Fruit fly (Drosophila melanogaster) whole organism, embryonic: ENCODE measurements around the gene PIP82.

Source experiments
- Ada2b ChIP-seq: fragments of 200-800 bp; sonication (Bioruptor generic); IDR thresholded peaks from 2 replicates; pipeline ENCODE4 v1.3.6; 2022; ENCODE audit warnings: missing biosample characterization, missing genetic modification characterization
- Atf6 ChIP-seq: fragments of 200-800 bp; sonication (Bioruptor generic); IDR thresholded peaks from 2 replicates; pipeline ENCODE4 v1.3.6; 2022; ENCODE audit warnings: missing biosample characterization, missing genetic modification characterization
- CG10462 ChIP-seq: fragments of 200-800 bp; sonication (Bioruptor generic); optimal IDR thresholded peaks from 2 replicates; lab custom pipeline; 2016; ENCODE audit warnings: missing biosample characterization, missing genetic modification characterization
- CG11093 ChIP-seq: fragments of 200-800 bp; sonication (Bioruptor generic); IDR thresholded peaks from 3 replicates; pipeline ENCODE4 v1.3.6; 2022; ENCODE audit warnings: missing biosample characterization, missing genetic modification characterization
- CG12391 ChIP-seq: fragments of 200-800 bp; sonication (Bioruptor generic); optimal IDR thresholded peaks from 3 replicates; lab custom pipeline; 2018; ENCODE audit warnings: missing biosample characterization, mild to moderate bottlenecking, missing genetic modification characterization, moderate library complexity
- CG12942 ChIP-seq: fragments of 200-800 bp; sonication (Bioruptor generic); optimal IDR thresholded peaks from 3 replicates; lab custom pipeline; 2016; ENCODE audit warnings: missing biosample characterization, missing genetic modification characterization
- CG13775 ChIP-seq: fragments of 200-800 bp; sonication (Bioruptor generic); optimal IDR thresholded peaks from 3 replicates; lab custom pipeline; 2017; ENCODE audit warnings: missing biosample characterization, mild to moderate bottlenecking, missing genetic modification characterization
- CG14860 ChIP-seq: fragments of 200-800 bp; sonication (Bioruptor generic); IDR thresholded peaks from 3 replicates; pipeline ENCODE4 v1.3.6; 2022; ENCODE audit warnings: missing biosample characterization, missing genetic modification characterization; ENCODE audit not compliant: partially characterized antibody
- CG15011 ChIP-seq: fragments of 200-800 bp; sonication (Bioruptor generic); optimal IDR thresholded peaks from 3 replicates; lab custom pipeline; 2018; ENCODE audit warnings: missing biosample characterization, mild to moderate bottlenecking, missing genetic modification characterization
- CG15696 ChIP-seq: fragments of 200-800 bp; sonication (Bioruptor generic); optimal IDR thresholded peaks from 2 replicates; lab custom pipeline; 2019; ENCODE audit warnings: missing biosample characterization, mild to moderate bottlenecking, missing genetic modification characterization, moderate library complexity
- CG17912 ChIP-seq: fragments of 200-800 bp; sonication (Bioruptor generic); optimal IDR thresholded peaks from 2 replicates; lab custom pipeline; 2018; ENCODE audit warnings: missing biosample characterization, mild to moderate bottlenecking, missing genetic modification characterization
- CG18764 ChIP-seq: fragments of 200-800 bp; sonication (Bioruptor generic); optimal IDR thresholded peaks from 3 replicates; lab custom pipeline; 2016; ENCODE audit warnings: missing biosample characterization, missing genetic modification characterization
- CG2120 ChIP-seq: fragments of 200-800 bp; sonication (Bioruptor generic); optimal IDR thresholded peaks from 3 replicates; lab custom pipeline; 2016; ENCODE audit warnings: missing biosample characterization, missing genetic modification characterization
- CG2199 ChIP-seq: fragments of 200-800 bp; sonication (Bioruptor generic); IDR thresholded peaks from 3 replicates; pipeline ENCODE4 v1.3.6; 2022; ENCODE audit warnings: missing biosample characterization, missing genetic modification characterization
- CG3065 ChIP-seq: fragments of 200-800 bp; sonication (Bioruptor generic); optimal IDR thresholded peaks from 2 replicates; lab custom pipeline; 2016; ENCODE audit warnings: missing biosample characterization, missing genetic modification characterization
- CG31388 ChIP-seq: fragments of 200-800 bp; sonication (Bioruptor generic); optimal IDR thresholded peaks from 2 replicates; lab custom pipeline; 2016; ENCODE audit warnings: missing biosample characterization, missing genetic modification characterization
- CG34224 ChIP-seq: fragments of 200-800 bp; sonication (Bioruptor generic); IDR thresholded peaks from 3 replicates; pipeline ENCODE4 v1.3.6; 2022; ENCODE audit warnings: missing biosample characterization, missing genetic modification characterization; ENCODE audit not compliant: partially characterized antibody
- CG4360 ChIP-seq: fragments of 200-800 bp; sonication (Bioruptor generic); IDR thresholded peaks from 2 replicates; pipeline ENCODE4 v1.3.6; 2022; ENCODE audit warnings: missing biosample characterization, missing genetic modification characterization
- CG4707 ChIP-seq: fragments of 200-800 bp; sonication (Bioruptor generic); optimal IDR thresholded peaks from 2 replicates; lab custom pipeline; 2018; ENCODE audit warnings: missing biosample characterization, mild to moderate bottlenecking, missing genetic modification characterization, moderate library complexity
- CG7357 ChIP-seq: fragments of 200-800 bp; sonication (Bioruptor generic); IDR thresholded peaks from 3 replicates; pipeline ENCODE4 v1.3.6; 2022; ENCODE audit warnings: missing biosample characterization, missing genetic modification characterization
- CG7372 ChIP-seq: fragments of 200-800 bp; sonication (Bioruptor generic); IDR thresholded peaks from 2 replicates; pipeline ENCODE4 v1.3.6; 2022; ENCODE audit warnings: missing biosample characterization, missing genetic modification characterization
- CG8281 ChIP-seq: fragments of 200-800 bp; sonication (Bioruptor generic); optimal IDR thresholded peaks from 2 replicates; lab custom pipeline; 2018; ENCODE audit warnings: missing biosample characterization, mild to moderate bottlenecking, missing genetic modification characterization, moderate library complexity
- CG8388 ChIP-seq: fragments of 200-800 bp; sonication (Bioruptor generic); optimal IDR thresholded peaks from 2 replicates; lab custom pipeline; 2019; ENCODE audit warnings: missing biosample characterization, mild to moderate bottlenecking, missing genetic modification characterization, moderate library complexity
- CG8765 ChIP-seq: fragments of 200-800 bp; sonication (Bioruptor generic); IDR thresholded peaks from 2 replicates; pipeline ENCODE4 v1.3.6; 2022; ENCODE audit warnings: missing biosample characterization, missing genetic modification characterization
- CG9817 ChIP-seq: fragments of 200-800 bp; sonication (Bioruptor generic); optimal IDR thresholded peaks from 2 replicates; lab custom pipeline; 2018; ENCODE audit warnings: missing biosample characterization, mild to moderate bottlenecking, missing genetic modification characterization, moderate library complexity
- Camta ChIP-seq: fragments of 200-800 bp; sonication (Bioruptor generic); optimal IDR thresholded peaks from 2 replicates; lab custom pipeline; 2016; ENCODE audit warnings: missing biosample characterization, missing genetic modification characterization
- Dbx ChIP-seq: fragments of 200-800 bp; sonication (Bioruptor generic); IDR thresholded peaks from 3 replicates; pipeline ENCODE4 v1.3.6; 2022; ENCODE audit warnings: missing biosample characterization, missing genetic modification characterization
- Doc3 ChIP-seq: fragments of 200-800 bp; sonication (Bioruptor generic); IDR thresholded peaks from 3 replicates; pipeline ENCODE4 v1.3.6; 2022; ENCODE audit warnings: missing biosample characterization, missing genetic modification characterization; ENCODE audit not compliant: partially characterized antibody
- Dref ChIP-seq: fragments of 200-800 bp; sonication (Bioruptor generic); IDR thresholded peaks from 2 replicates; pipeline ENCODE4 v1.3.6; 2022; ENCODE audit warnings: missing biosample characterization, missing genetic modification characterization
- ERR ChIP-seq: fragments of 200-800 bp; sonication (Bioruptor generic); optimal IDR thresholded peaks from 2 replicates; lab custom pipeline; 2016; ENCODE audit warnings: missing biosample characterization, missing genetic modification characterization
- HmgZ ChIP-seq: fragments of 200-800 bp; sonication (Bioruptor generic); optimal IDR thresholded peaks from 2 replicates; lab custom pipeline; 2018; ENCODE audit warnings: missing biosample characterization, mild to moderate bottlenecking, missing genetic modification characterization
- Poxn ChIP-seq: fragments of 200-800 bp; sonication (Bioruptor generic); IDR thresholded peaks from 2 replicates; pipeline ENCODE4 v1.3.6; 2022; ENCODE audit warnings: missing biosample characterization, missing genetic modification characterization
- Side ChIP-seq: fragments of 200-800 bp; sonication (Bioruptor generic); optimal IDR thresholded peaks from 2 replicates; lab custom pipeline; 2016; ENCODE audit warnings: missing biosample characterization, missing genetic modification characterization
- ara ChIP-seq: fragments of 200-800 bp; sonication (Bioruptor generic); IDR thresholded peaks from 2 replicates; pipeline ENCODE4 v1.3.6; 2022; ENCODE audit warnings: missing biosample characterization, missing genetic modification characterization
- ato ChIP-seq: fragments of 200-800 bp; sonication (Bioruptor generic); IDR thresholded peaks from 2 replicates; pipeline ENCODE4 v1.3.6; 2022; ENCODE audit warnings: missing biosample characterization, missing genetic modification characterization; ENCODE audit not compliant: partially characterized antibody
- bbx ChIP-seq: fragments of 200-800 bp; sonication (Bioruptor generic); IDR thresholded peaks from 2 replicates; pipeline ENCODE4 v1.3.6; 2022; ENCODE audit warnings: missing biosample characterization, missing genetic modification characterization; ENCODE audit not compliant: partially characterized antibody
- cas ChIP-seq: fragments of 200-800 bp; sonication (Bioruptor generic); IDR thresholded peaks from 2 replicates; pipeline ENCODE4 v1.3.6; 2022; ENCODE audit warnings: missing biosample characterization, missing genetic modification characterization
- da ChIP-seq: fragments of 200-800 bp; sonication (Bioruptor generic); optimal IDR thresholded peaks from 2 replicates; lab custom pipeline; 2016; ENCODE audit warnings: missing biosample characterization, missing genetic modification characterization
- dm ChIP-seq: fragments of 200-800 bp; sonication (Bioruptor generic); optimal IDR thresholded peaks from 3 replicates; lab custom pipeline; 2016; ENCODE audit warnings: missing biosample characterization, missing genetic modification characterization
- exex ChIP-seq: fragments of 200-800 bp; sonication (Bioruptor generic); optimal IDR thresholded peaks from 4 replicates; lab custom pipeline; 2018; ENCODE audit warnings: missing biosample characterization, mild to moderate bottlenecking, missing genetic modification characterization, moderate library complexity
- fd3F ChIP-seq: fragments of 200-800 bp; sonication (Bioruptor generic); optimal IDR thresholded peaks from 2 replicates; lab custom pipeline; 2018; ENCODE audit warnings: missing biosample characterization, mild to moderate bottlenecking, missing genetic modification characterization, moderate library complexity
- ftz-f1 ChIP-seq: fragments of 200-800 bp; sonication (Bioruptor generic); optimal IDR thresholded peaks from 2 replicates; lab custom pipeline; 2016; ENCODE audit warnings: missing biosample characterization, missing genetic modification characterization
- gsb-n ChIP-seq: fragments of 200-800 bp; sonication (Bioruptor generic); optimal IDR thresholded peaks from 3 replicates; lab custom pipeline; 2018; ENCODE audit warnings: missing biosample characterization, mild to moderate bottlenecking, missing genetic modification characterization
- h ChIP-seq: fragments of >200 bp; optimal IDR thresholded peaks from 2 replicates; lab custom pipeline; 2017
- hbn ChIP-seq: fragments of 200-800 bp; sonication (Bioruptor generic); IDR thresholded peaks from 2 replicates; pipeline ENCODE4 v1.3.6; 2022; ENCODE audit warnings: missing biosample characterization, missing genetic modification characterization; ENCODE audit not compliant: partially characterized antibody
- hth ChIP-seq: fragments of >200 bp; optimal IDR thresholded peaks from 2 replicates; lab custom pipeline; 2017; ENCODE audit warnings: inconsistent platforms
- row ChIP-seq: fragments of 200-800 bp; sonication (Bioruptor generic); IDR thresholded peaks from 3 replicates; pipeline ENCODE4 v1.3.6; 2022; ENCODE audit warnings: missing biosample characterization, missing genetic modification characterization
- sima ChIP-seq: fragments of 200-800 bp; sonication (Bioruptor generic); optimal IDR thresholded peaks from 2 replicates; lab custom pipeline; 2016; ENCODE audit warnings: missing biosample characterization, missing genetic modification characterization
- sna ChIP-seq: fragments of 200-800 bp; sonication (Bioruptor generic); IDR thresholded peaks from 2 replicates; pipeline ENCODE4 v1.3.6; 2022; ENCODE audit warnings: missing biosample characterization, missing genetic modification characterization; ENCODE audit not compliant: partially characterized antibody
- tio ChIP-seq: fragments of 200-800 bp; sonication (Bioruptor generic); optimal IDR thresholded peaks from 2 replicates; lab custom pipeline; 2017; ENCODE audit warnings: missing biosample characterization, missing genetic modification characterization, inconsistent platforms

Gene PIP82

dm6 chrX:8517121-8518024 lies 12.1 kb downstream of the PIP82 start, which contains the start of gene Nrg (continued):
- TF ChIP-seq CG14860 (GFP tag; lab: Robert Waterston, UW) (peak; percentile 98), ftz-f1 (GFP tag; lab: Kevin White, UChicago) (peak; percentile 15), Atf6 (GFP tag; lab: Robert Waterston, UW) (peak; percentile 14; the same call in 1 of the 2 replicates), gsb-n (tag; lab: Kevin White, UChicago) (no peak), CG9817 (tag; lab: Kevin White, UChicago) (no peak), Side (peak; percentile 23), fd3F (GFP tag; lab: Kevin White, UChicago) (no peak), Dbx (GFP tag; lab: Robert Waterston, UW) (peak; percentile 61; the same call in 1 of the 3 replicates), CG2120 (GFP tag; lab: Kevin White, UChicago) (peak; percentile 27), CG8281 (tag; lab: Kevin White, UChicago) (no peak), CG12942 (GFP tag; lab: Kevin White, UChicago) (peak; percentile 1), HmgZ (peak; percentile 81), Camta (GFP tag; lab: Kevin White, UChicago) (no peak), CG13775 (GFP tag; lab: Kevin White, UChicago) (peak; percentile 35), dm (GFP tag; lab: Kevin White, UChicago) (peak; percentile 46), sna (peak; percentile 100), CG15011 (GFP tag; lab: Kevin White, UChicago) (no peak), Doc3 (GFP tag; lab: Robert Waterston, UW) (peak; percentile 99), sima (GFP tag; lab: Kevin White, UChicago) (no peak), CG31388 (no peak), Ada2b (GFP tag; lab: Robert Waterston, UW) (no peak), da (GFP tag; lab: Kevin White, UChicago) (no peak), CG15696 (no peak), CG4360 (GFP tag; lab: Robert Waterston, UW) (peak; percentile 27), ERR (no peak), CG3065 (GFP tag; lab: Kevin White, UChicago) (no peak), h (lab: Kevin White, UChicago) (no peak), CG12391 (peak; percentile 44), CG7357 (GFP tag; lab: Robert Waterston, UW) (no peak), hth (lab: Kevin White, UChicago) (no peak), tio (no peak), row (GFP tag; lab: Robert Waterston, UW) (peak; percentile 50), CG2199 (GFP tag; lab: Robert Waterston, UW) (peak; percentile 37; the same call in 1 of the 3 replicates), ara (no peak), CG18764 (GFP tag; lab: Kevin White, UChicago) (no peak), CG4707 (GFP tag; lab: Kevin White, UChicago) (peak; percentile 36), Poxn (GFP tag; lab: Robert Waterston, UW) (no peak), CG8388 (no peak), CG7372 (no peak), ato (peak; percentile 98), Dref (GFP tag; lab: Robert Waterston, UW) (peak; percentile 99), CG34224 (GFP tag; lab: Robert Waterston, UW) (peak; percentile 100), bbx (GFP tag; lab: Robert Waterston, UW) (peak; percentile 100), CG10462 (GFP tag; lab: Kevin White, UChicago) (peak; percentile 64), cas (no peak), hbn (GFP tag; lab: Robert Waterston, UW) (peak; percentile 100), CG11093 (GFP tag; lab: Robert Waterston, UW) (no peak), CG8765 (GFP tag; lab: Robert Waterston, UW) (no peak), exex (tag; lab: Kevin White, UChicago) (peak; percentile 27), CG17912 (peak; percentile 18)
